Worm (Caenorhabditis elegans): ENCODE results near the gene T19C3.2.

The T19C3.2 gene

DNA sequence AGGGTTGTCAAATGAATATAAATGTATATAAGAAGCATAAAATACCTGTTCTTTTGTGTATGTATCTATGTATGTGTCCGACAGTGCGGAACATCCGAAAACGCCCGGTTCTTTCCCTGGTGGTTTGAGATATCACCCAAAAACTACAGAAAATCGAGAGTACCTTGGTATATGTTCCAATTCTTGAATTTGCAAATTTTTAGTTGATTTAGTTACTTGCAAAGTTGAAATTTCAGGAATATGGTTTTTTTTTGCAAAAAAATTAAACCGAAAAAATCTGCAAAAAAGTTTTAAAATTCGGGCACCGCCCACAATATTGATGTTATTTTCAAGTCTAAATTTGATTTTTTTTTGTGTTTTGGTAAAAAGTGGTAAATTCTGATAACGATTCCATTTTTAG, at the start of gene T19C3.2:
T19C3.2 (minus strand) TSS at position 101 of the 400 bp plus-strand sequence.
- TF ChIP-seq cog-1 (tag; optimal IDR thresholded peaks at IDR 0.05): no peak
- no peak for TF ChIP-seq ztf-23 (GFP tag; IDR thresholded peaks at IDR 0.05)
- no peak for TF ChIP-seq tab-1 (GFP tag; IDR thresholded peaks at IDR 0.05)
- TF ChIP-seq T22C8.4 (GFP tag; IDR thresholded peaks at IDR 0.05): no peak
- TF ChIP-seq ref-1 (GFP tag; conservative IDR thresholded peaks at IDR 0.05): no peak
- no peak for TF ChIP-seq flt-1 (GFP tag; IDR thresholded peaks at IDR 0.05)
- no peak for TF ChIP-seq ztf-29 (GFP tag; IDR thresholded peaks at IDR 0.05)
- no peak for TF ChIP-seq med-1 (GFP tag; optimal IDR thresholded peaks at IDR 0.05; ENCODE audit: insufficient read depth)
- TF ChIP-seq klf-2 (GFP tag; conservative IDR thresholded peaks at IDR 0.05): no peak

DNA sequence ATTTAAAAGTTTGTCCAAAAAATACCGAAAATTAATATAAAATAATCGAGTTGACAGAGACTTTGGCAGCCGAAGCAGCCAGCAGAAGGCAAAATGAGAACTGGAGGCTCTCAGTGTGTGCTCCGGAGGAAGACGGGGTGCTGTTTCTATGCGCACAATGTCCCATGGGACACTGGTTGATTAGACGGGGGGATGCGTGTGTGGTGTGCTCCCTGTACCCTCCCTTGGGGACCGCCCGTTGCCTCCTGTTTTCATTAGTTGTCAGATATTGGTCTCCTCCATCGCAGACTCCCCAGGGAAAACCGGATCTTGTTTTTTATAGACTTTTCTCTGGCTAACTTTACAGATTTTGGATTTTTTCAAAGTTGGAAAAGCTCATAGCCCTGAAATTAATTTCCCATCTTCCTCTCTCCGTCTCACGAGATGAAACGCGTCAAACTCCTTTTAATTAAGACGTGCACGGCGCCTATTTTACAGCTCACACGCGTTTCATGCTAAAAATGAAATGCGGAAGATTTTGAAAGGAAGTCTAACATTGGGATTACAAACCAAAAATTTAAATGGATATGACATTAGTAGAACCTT, 47.9 kb upstream of the T19C3.2 start, which contains the start of gene C09F5.3:
C09F5.3 (minus strand) TSS at position 94 of the 585 bp plus-strand sequence.
- TF ChIP-seq ztf-23 (GFP tag; IDR thresholded peaks at IDR 0.05) (no peak), ztf-29 (GFP tag; IDR thresholded peaks at IDR 0.05) (no peak)

DNA sequence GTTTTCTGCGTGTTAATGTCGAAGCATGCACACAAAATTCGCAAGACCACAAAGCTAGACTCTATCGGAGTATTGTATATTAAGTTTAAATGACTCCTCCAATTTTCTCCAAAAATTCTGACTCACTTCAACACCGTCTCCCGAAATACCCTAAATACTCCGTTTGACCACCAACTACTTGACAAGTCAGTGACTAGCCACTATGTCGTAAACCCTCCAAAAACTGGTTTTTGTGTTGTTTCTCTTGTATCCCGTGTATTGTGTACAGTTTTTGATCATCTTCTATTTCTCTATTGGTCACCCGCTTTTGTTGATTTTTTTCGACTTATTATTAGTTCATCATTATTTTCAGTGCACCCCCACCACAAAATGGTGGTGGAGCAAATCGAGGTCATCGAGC, 41.0 kb upstream of the T19C3.2 start, which contains the start of gene C09F5.1:
C09F5.1 (plus strand) TSS at position 353 of the 400 bp plus-strand sequence.
- TF ChIP-seq T22C8.4 (GFP tag; IDR thresholded peaks at IDR 0.05) (no peak), tab-1 (GFP tag; IDR thresholded peaks at IDR 0.05) (no peak), ztf-29 (GFP tag; IDR thresholded peaks at IDR 0.05) (no peak), ref-1 (GFP tag; conservative IDR thresholded peaks at IDR 0.05) (no peak), klf-2 (GFP tag; conservative IDR thresholded peaks at IDR 0.05) (no peak), flt-1 (GFP tag; IDR thresholded peaks at IDR 0.05) (no peak), cog-1 (tag; optimal IDR thresholded peaks at IDR 0.05) (no peak), ztf-23 (GFP tag; IDR thresholded peaks at IDR 0.05) (no peak), med-1 (GFP tag; optimal IDR thresholded peaks at IDR 0.05; ENCODE audit: insufficient read depth) (no peak)

DNA sequence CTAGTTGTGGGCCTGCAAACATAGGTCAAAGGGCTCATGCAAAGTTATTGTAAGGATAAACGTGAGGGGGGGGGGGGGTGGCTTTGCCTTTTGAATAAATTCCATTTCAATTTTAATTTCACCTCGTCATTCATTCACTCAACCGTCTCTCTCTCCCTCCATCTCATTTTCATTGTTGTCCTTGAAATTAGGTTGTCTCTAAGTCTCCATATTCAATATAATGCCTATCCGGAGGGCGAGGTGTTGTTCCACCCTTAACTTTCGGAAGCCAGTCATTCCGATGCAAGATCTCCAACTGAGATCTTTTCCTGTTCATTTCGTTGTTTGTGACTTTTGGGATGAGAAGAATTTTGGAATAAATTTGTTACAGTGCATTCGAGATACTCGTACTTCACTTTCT, 39.9 kb upstream of the T19C3.2 start:
- TF ChIP-seq T22C8.4 (GFP tag; IDR thresholded peaks at IDR 0.05) (no peak), ztf-23 (GFP tag; IDR thresholded peaks at IDR 0.05) (no peak), ref-1 (GFP tag; conservative IDR thresholded peaks at IDR 0.05) (no peak), ztf-29 (GFP tag; IDR thresholded peaks at IDR 0.05) (no peak), med-1 (GFP tag; optimal IDR thresholded peaks at IDR 0.05; ENCODE audit: insufficient read depth) (no peak), cog-1 (tag; optimal IDR thresholded peaks at IDR 0.05) (no peak), flt-1 (GFP tag; IDR thresholded peaks at IDR 0.05) (no peak), tab-1 (GFP tag; IDR thresholded peaks at IDR 0.05) (no peak), klf-2 (GFP tag; conservative IDR thresholded peaks at IDR 0.05) (no peak)

DNA sequence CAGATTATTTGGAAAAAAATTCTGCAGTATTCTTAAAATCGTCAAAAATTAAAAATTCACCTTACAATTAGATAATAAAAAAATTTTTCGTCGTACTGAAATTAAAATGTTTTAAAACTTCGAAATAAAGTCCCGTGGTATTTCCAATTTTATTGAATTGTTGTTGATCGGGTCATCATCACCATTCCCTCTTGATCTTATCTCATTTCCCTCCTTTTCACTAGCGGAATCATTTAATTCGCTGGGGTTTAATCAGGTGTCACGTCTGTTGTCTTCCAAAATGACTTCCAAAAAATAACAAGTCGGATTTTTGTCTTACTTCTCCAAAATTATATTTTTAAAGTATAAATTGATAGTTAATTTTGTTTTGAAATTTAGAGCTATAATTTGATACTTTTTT, 39.3 kb upstream of the T19C3.2 start:
- TF ChIP-seq ztf-29 (GFP tag; IDR thresholded peaks at IDR 0.05) (no peak), ztf-23 (GFP tag; IDR thresholded peaks at IDR 0.05) (no peak), tab-1 (GFP tag; IDR thresholded peaks at IDR 0.05) (no peak), cog-1 (tag; optimal IDR thresholded peaks at IDR 0.05) (no peak), ref-1 (GFP tag; conservative IDR thresholded peaks at IDR 0.05) (no peak), klf-2 (GFP tag; conservative IDR thresholded peaks at IDR 0.05) (no peak), flt-1 (GFP tag; IDR thresholded peaks at IDR 0.05) (no peak), med-1 (GFP tag; optimal IDR thresholded peaks at IDR 0.05; ENCODE audit: insufficient read depth) (no peak), T22C8.4 (GFP tag; IDR thresholded peaks at IDR 0.05) (no peak)

DNA sequence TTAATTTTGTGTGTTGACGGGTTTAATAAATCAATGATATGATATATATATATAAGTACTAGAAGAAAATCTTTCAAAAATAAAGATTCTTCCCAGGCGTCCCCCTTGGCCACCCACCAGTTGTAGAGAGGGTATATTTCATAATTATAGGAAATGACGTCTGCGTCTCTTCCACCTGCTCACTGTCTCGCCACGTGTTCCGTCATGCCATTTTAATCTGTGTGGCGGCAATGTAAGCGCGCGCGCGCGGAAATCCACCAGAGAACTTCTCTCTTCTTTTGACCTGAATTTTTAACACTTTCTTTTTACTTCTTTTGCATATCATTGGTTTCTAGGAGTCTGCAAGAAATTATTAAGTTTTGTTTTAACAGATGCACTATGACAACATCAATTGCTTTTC, 37.0 kb upstream of the T19C3.2 start:
- no peak for TF ChIP-seq ztf-23 (GFP tag; IDR thresholded peaks at IDR 0.05)

DNA sequence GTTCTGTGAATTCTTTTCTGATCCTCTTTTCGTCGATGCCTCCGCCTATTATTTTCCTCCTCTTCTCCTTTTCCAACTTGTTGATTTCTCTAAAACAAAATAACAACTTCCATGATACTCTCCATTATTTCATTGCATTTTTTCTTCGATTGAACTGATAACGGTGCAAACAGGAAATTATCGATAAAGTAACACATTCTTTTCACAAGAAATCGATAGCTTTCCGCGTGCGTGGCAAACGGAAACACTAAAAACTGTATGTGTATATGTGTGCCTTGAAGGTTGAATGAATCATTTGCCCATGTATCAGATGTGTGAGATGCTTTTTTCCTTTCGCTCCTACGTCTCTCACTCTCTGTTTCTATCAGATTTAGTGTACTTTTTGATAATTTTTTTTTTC, 34.2 kb upstream of the T19C3.2 start:
- TF ChIP-seq flt-1 (GFP tag; IDR thresholded peaks at IDR 0.05) (no peak), ref-1 (GFP tag; conservative IDR thresholded peaks at IDR 0.05) (no peak), klf-2 (GFP tag; conservative IDR thresholded peaks at IDR 0.05) (no peak), tab-1 (GFP tag; IDR thresholded peaks at IDR 0.05) (no peak), cog-1 (tag; optimal IDR thresholded peaks at IDR 0.05) (no peak), ztf-23 (GFP tag; IDR thresholded peaks at IDR 0.05) (no peak), med-1 (GFP tag; optimal IDR thresholded peaks at IDR 0.05; ENCODE audit: insufficient read depth) (no peak), T22C8.4 (GFP tag; IDR thresholded peaks at IDR 0.05) (no peak), ztf-29 (GFP tag; IDR thresholded peaks at IDR 0.05) (no peak)

DNA sequence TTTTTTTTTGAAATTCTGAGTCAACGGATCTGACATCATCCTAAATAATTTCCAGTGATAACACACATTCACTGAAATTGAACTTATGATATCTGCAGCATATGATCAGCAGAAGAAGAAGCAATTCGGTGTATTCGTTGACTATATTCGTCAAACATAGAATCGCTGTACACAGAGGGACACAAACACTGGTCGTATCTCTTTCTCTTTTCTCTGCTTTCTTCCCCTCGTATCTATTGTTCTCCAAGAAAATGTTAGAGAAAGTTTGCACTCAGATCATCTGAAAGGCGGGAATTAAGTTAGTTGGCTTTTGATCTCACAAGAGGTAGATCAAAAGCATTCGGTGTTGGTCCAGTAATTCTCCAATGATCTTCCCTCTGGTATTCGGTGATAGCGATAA, 33.2 kb upstream of the T19C3.2 start:
- TF ChIP-seq cog-1 (tag; optimal IDR thresholded peaks at IDR 0.05) (no peak), ref-1 (GFP tag; conservative IDR thresholded peaks at IDR 0.05) (no peak), med-1 (GFP tag; optimal IDR thresholded peaks at IDR 0.05; ENCODE audit: insufficient read depth) (no peak), ztf-23 (GFP tag; IDR thresholded peaks at IDR 0.05) (no peak), T22C8.4 (GFP tag; IDR thresholded peaks at IDR 0.05) (no peak), klf-2 (GFP tag; conservative IDR thresholded peaks at IDR 0.05) (no peak), ztf-29 (GFP tag; IDR thresholded peaks at IDR 0.05) (no peak), tab-1 (GFP tag; IDR thresholded peaks at IDR 0.05) (no peak), flt-1 (GFP tag; IDR thresholded peaks at IDR 0.05) (no peak)

DNA sequence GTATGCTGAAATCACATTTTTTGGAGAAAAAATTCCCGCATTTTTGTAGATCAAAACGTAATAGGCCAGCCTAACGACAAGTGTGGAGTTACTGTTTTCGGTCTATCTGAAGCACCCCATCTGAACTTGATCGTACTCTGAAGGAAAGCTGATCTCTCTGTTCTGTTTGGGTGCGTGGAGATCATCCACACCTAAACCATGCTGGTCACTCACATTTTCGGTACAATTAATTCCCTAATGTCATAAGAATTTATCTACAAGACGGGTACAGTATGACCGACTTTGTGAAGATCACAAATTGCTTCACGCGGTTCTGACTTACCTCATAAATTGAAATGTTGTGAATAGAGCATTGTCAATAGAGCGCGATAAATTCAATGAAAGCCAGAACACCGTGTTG, 32.6 kb upstream of the T19C3.2 start:
- TF ChIP-seq ztf-29 (GFP tag; IDR thresholded peaks at IDR 0.05) (no peak), klf-2 (GFP tag; conservative IDR thresholded peaks at IDR 0.05) (no peak), med-1 (GFP tag; optimal IDR thresholded peaks at IDR 0.05; ENCODE audit: insufficient read depth) (no peak), ztf-23 (GFP tag; IDR thresholded peaks at IDR 0.05) (no peak), T22C8.4 (GFP tag; IDR thresholded peaks at IDR 0.05) (no peak), flt-1 (GFP tag; IDR thresholded peaks at IDR 0.05) (no peak), tab-1 (GFP tag; IDR thresholded peaks at IDR 0.05) (no peak), cog-1 (tag; optimal IDR thresholded peaks at IDR 0.05) (no peak), ref-1 (GFP tag; conservative IDR thresholded peaks at IDR 0.05) (no peak)

DNA sequence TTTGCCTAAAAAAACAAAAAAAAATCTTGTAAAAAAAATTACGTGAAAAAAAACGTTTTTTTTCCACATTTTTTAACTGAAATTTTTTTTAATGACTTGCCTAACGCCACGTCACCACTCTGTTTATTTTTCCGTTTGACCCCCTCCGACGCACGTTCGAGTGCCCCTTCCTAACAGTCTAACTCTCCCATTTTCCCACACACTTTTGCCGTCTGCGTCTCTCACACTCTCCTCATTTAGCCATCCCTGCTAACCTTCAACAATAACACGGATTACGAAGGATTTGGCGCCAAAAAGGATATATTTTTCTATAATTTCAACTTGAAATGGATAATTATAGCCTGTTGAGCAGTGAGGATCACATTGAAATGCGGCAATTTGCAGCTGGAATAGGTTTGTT, 29.9 kb upstream of the T19C3.2 start:
- no peak for TF ChIP-seq T22C8.4 (GFP tag; IDR thresholded peaks at IDR 0.05)
- TF ChIP-seq med-1 (GFP tag; optimal IDR thresholded peaks at IDR 0.05; ENCODE audit: insufficient read depth): no peak
